Fruit fly (Drosophila melanogaster): ENCODE measurements around the gene CG44000.
A peak's percentile ranks its signal among the peaks of the same experiment; 100 is the strongest.

The CG44000 gene

dm6 chr2L:5095350-5095962 is 52.4 kb downstream of the CG44000 start:
- TF ChIP-seq EcR (GFP tag; optimal IDR thresholded peaks at IDR 0.05), result peak; percentile 69
- no peak for TF ChIP-seq CG13204 (GFP tag; optimal IDR thresholded peaks at IDR 0.05)

dm6 chr2L:5096222-5096621 is 53.2 kb downstream of the CG44000 start, which contains the start of gene CG4230:
Gene CG4230, plus strand, starts transcription at chr2L:5096227.
- TF ChIP-seq fd96Ca (GFP tag; IDR thresholded peaks at IDR 0.05) (no peak; the same call in 2 of the 3 replicates), Pif1B (GFP tag; optimal IDR thresholded peaks at IDR 0.05) (no peak), Snoo (tag; optimal IDR thresholded peaks at IDR 0.05) (no peak), D1 (tag; optimal IDR thresholded peaks at IDR 0.05) (no peak), CG34367 (tag; optimal IDR thresholded peaks at IDR 0.05) (no peak), CG8159 (tag; optimal IDR thresholded peaks at IDR 0.05) (no peak), rn (GFP tag; IDR thresholded peaks at IDR 0.05) (no peak), CG15710 (tag; optimal IDR thresholded peaks at IDR 0.05) (no peak), CG13204 (GFP tag; optimal IDR thresholded peaks at IDR 0.05) (no peak), CG8301 (tag; optimal IDR thresholded peaks at IDR 0.05) (no peak), CG4496 (GFP tag; IDR thresholded peaks at IDR 0.05) (no peak)

- no peak for TF ChIP-seq Pif1A (GFP tag; optimal IDR thresholded peaks at IDR 0.05)
- TF ChIP-seq rn (GFP tag; IDR thresholded peaks at IDR 0.05), result no peak
- peak; percentile 5 for TF ChIP-seq gl (tag; optimal IDR thresholded peaks at IDR 0.05)
- 0 out of 2 replicates have a peak, but pooled peaks have one; percentile 8 for TF ChIP-seq Ets98B (GFP tag; IDR thresholded peaks at IDR 0.05)
- no peak for TF ChIP-seq CG13204 (GFP tag; optimal IDR thresholded peaks at IDR 0.05)
- TF ChIP-seq CG32121 (GFP tag; IDR thresholded peaks at IDR 0.05), result no peak
- TF ChIP-seq CG4496 (GFP tag; IDR thresholded peaks at IDR 0.05), result 0 out of 3 replicates have a peak, but pooled peaks have one; percentile 35
- TF ChIP-seq CG9948 (tag; optimal IDR thresholded peaks at IDR 0.05), result no peak
- no peak for TF ChIP-seq CG15710 (tag; optimal IDR thresholded peaks at IDR 0.05)
- TF ChIP-seq CG17806 (tag; optimal IDR thresholded peaks at IDR 0.05), result no peak
These were observed 53.7 kb downstream of the CG44000 start for dm6 chr2L:5096761-5097160.

Data from whole organism, pupa.